Worm (Caenorhabditis elegans): Measurements from ENCODE around the gene C33D9.13.

The C33D9.13 gene

ce11 chrIV:8761896-8762295, 23.2 kb downstream of the C33D9.13 start, which contains the start of the genes F20C5.11 and klp-11:
F20C5.11 (minus strand) TSS chrIV:8761996.
klp-11 (minus strand) TSS chrIV:8762066.
- TF ChIP-seq ztf-23 (GFP tag; IDR thresholded peaks at IDR 0.05): no peak

- TF ChIP-seq klf-2 (GFP tag; conservative IDR thresholded peaks at IDR 0.05) (no peak), flt-1 (GFP tag; IDR thresholded peaks at IDR 0.05) (no peak), ztf-23 (GFP tag; IDR thresholded peaks at IDR 0.05) (no peak), T22C8.4 (GFP tag; IDR thresholded peaks at IDR 0.05) (no peak), med-1 (GFP tag; optimal IDR thresholded peaks at IDR 0.05; ENCODE audit: insufficient read depth) (no peak), ztf-29 (GFP tag; IDR thresholded peaks at IDR 0.05) (no peak), cog-1 (tag; optimal IDR thresholded peaks at IDR 0.05) (no peak), tab-1 (GFP tag; IDR thresholded peaks at IDR 0.05) (no peak), ref-1 (GFP tag; conservative IDR thresholded peaks at IDR 0.05) (no peak)
These were observed 26.5 kb downstream of the C33D9.13 start for ce11 chrIV:8758620-8759019.

ce11 chrIV:8757729-8758128, 27.3 kb downstream of the C33D9.13 start:
- no peak for TF ChIP-seq klf-2 (GFP tag; conservative IDR thresholded peaks at IDR 0.05)

- no peak for TF ChIP-seq T22C8.4 (GFP tag; IDR thresholded peaks at IDR 0.05)
- no peak for TF ChIP-seq med-1 (GFP tag; optimal IDR thresholded peaks at IDR 0.05; ENCODE audit: insufficient read depth)
- TF ChIP-seq ztf-29 (GFP tag; IDR thresholded peaks at IDR 0.05): no peak
- TF ChIP-seq cog-1 (tag; optimal IDR thresholded peaks at IDR 0.05): no peak
- TF ChIP-seq ref-1 (GFP tag; conservative IDR thresholded peaks at IDR 0.05): no peak
- no peak for TF ChIP-seq ztf-23 (GFP tag; IDR thresholded peaks at IDR 0.05)
These were observed 30.4 kb downstream of the C33D9.13 start, which contains the start of gene elli-1 for ce11 chrIV:8754727-8755126. elli-1 (minus strand) TSS chrIV:8754827.

ce11 chrIV:8754146-8754545, 30.9 kb downstream of the C33D9.13 start:
- TF ChIP-seq tab-1 (GFP tag; IDR thresholded peaks at IDR 0.05): no peak
- no peak for TF ChIP-seq med-1 (GFP tag; optimal IDR thresholded peaks at IDR 0.05; ENCODE audit: insufficient read depth)
- no peak for TF ChIP-seq T22C8.4 (GFP tag; IDR thresholded peaks at IDR 0.05)

- TF ChIP-seq tab-1 (GFP tag; IDR thresholded peaks at IDR 0.05) (no peak), flt-1 (GFP tag; IDR thresholded peaks at IDR 0.05) (no peak), ztf-23 (GFP tag; IDR thresholded peaks at IDR 0.05) (no peak), T22C8.4 (GFP tag; IDR thresholded peaks at IDR 0.05) (no peak), ztf-29 (GFP tag; IDR thresholded peaks at IDR 0.05) (no peak), med-1 (GFP tag; optimal IDR thresholded peaks at IDR 0.05; ENCODE audit: insufficient read depth) (no peak), cog-1 (tag; optimal IDR thresholded peaks at IDR 0.05) (no peak), ref-1 (GFP tag; conservative IDR thresholded peaks at IDR 0.05) (no peak), klf-2 (GFP tag; conservative IDR thresholded peaks at IDR 0.05) (no peak)
These were observed 32.6 kb downstream of the C33D9.13 start for ce11 chrIV:8752492-8752891.

ce11 chrIV:8748967-8749366, 36.1 kb downstream of the C33D9.13 start:
- TF ChIP-seq tab-1 (GFP tag; IDR thresholded peaks at IDR 0.05) (no peak), ztf-23 (GFP tag; IDR thresholded peaks at IDR 0.05) (no peak), flt-1 (GFP tag; IDR thresholded peaks at IDR 0.05) (no peak), med-1 (GFP tag; optimal IDR thresholded peaks at IDR 0.05; ENCODE audit: insufficient read depth) (no peak), klf-2 (GFP tag; conservative IDR thresholded peaks at IDR 0.05) (no peak), cog-1 (tag; optimal IDR thresholded peaks at IDR 0.05) (no peak), ztf-29 (GFP tag; IDR thresholded peaks at IDR 0.05) (no peak), ref-1 (GFP tag; conservative IDR thresholded peaks at IDR 0.05) (no peak), T22C8.4 (GFP tag; IDR thresholded peaks at IDR 0.05) (no peak)

- TF ChIP-seq ztf-29 (GFP tag; IDR thresholded peaks at IDR 0.05) (no peak), cog-1 (tag; optimal IDR thresholded peaks at IDR 0.05) (no peak)
These were observed 39.3 kb downstream of the C33D9.13 start, which contains the start of the genes F20C5.7 and parg-1 for ce11 chrIV:8745591-8746302. F20C5.7 (minus strand) TSS chrIV:8745691. parg-1 (plus strand) TSS chrIV:8746252.

ce11 chrIV:8743654-8744332, 41.3 kb downstream of the C33D9.13 start, which contains the start of gene F21D5.7:
F21D5.7 (minus strand) TSS chrIV:8743704.
- TF ChIP-seq T22C8.4 (GFP tag; IDR thresholded peaks at IDR 0.05) (0 out of 2 replicates have a peak, but pooled peaks have one; percentile 34), med-1 (GFP tag; optimal IDR thresholded peaks at IDR 0.05; ENCODE audit: insufficient read depth) (no peak)

- TF ChIP-seq ztf-29 (GFP tag; IDR thresholded peaks at IDR 0.05) (no peak), klf-2 (GFP tag; conservative IDR thresholded peaks at IDR 0.05) (no peak), ref-1 (GFP tag; conservative IDR thresholded peaks at IDR 0.05) (no peak), cog-1 (tag; optimal IDR thresholded peaks at IDR 0.05) (no peak), T22C8.4 (GFP tag; IDR thresholded peaks at IDR 0.05) (no peak), tab-1 (GFP tag; IDR thresholded peaks at IDR 0.05) (no peak), flt-1 (GFP tag; IDR thresholded peaks at IDR 0.05) (0 out of 2 replicates have a peak, but pooled peaks have one; percentile 33)
These were observed 44.1 kb downstream of the C33D9.13 start, which contains the start of gene F21D5.6 for ce11 chrIV:8740952-8741438. F21D5.6 (minus strand) TSS chrIV:8741388.
